Worm (Caenorhabditis elegans): ENCODE results near the gene T28D9.11.
A peak's percentile ranks its signal among the peaks of the same experiment; 100 is the strongest.

DNA sequence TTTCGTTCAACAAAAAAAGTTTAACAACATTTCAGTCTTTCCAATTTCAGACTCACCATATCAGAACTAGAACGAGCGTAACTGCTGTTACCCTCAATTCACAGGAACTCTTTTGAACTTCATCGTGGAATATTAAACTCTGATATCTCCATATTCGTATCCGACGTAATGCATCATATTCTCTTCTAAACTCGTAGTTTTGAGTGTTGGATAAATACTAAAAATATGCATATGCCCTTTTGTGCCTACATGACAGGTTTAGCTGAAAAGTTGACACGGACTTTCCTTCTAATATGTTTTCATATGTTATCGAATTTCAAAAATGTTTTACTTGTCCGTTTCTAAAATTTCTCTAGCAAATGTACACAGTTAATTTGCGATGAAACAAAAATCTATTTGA lies 7.3 kb upstream of the T28D9.11 start, which contains the start of gene twk-49:
- TF ChIP-seq unc-62 (GFP tag; optimal IDR thresholded peaks at IDR 0.05 in 1 of 2), result peak in 1 of 2 experiments; percentile 36
- TF ChIP-seq unc-62 (tag; optimal IDR thresholded peaks at IDR 0.05), result no peak
- no peak for TF ChIP-seq fos-1 (tag; optimal IDR thresholded peaks at IDR 0.05)
- no peak for TF ChIP-seq ZK546.5 (tag; optimal IDR thresholded peaks at IDR 0.05)
